Worm (Caenorhabditis elegans) whole organism, late embryonic: ENCODE data around the gene Y49F6B.20.

ENCODE experiments used
- ama-1 ChIP-seq: fragments of 150-350 bp; optimal IDR thresholded peaks from 2 replicates; lab custom pipeline; 2014
- ceh-45 ChIP-seq: fragments of 200-800 bp; sonication (Bioruptor generic); IDR thresholded peaks from 2 replicates; pipeline ENCODE4 v1.3.6; 2022; ENCODE audit warnings: missing genetic modification reagents, missing genetic modification characterization, missing compliant biosample characterization
- hlh-15 ChIP-seq: sonication (generic microtip); optimal IDR thresholded peaks from 2 replicates; lab custom pipeline; 2016; ENCODE audit warnings: missing genetic modification characterization, missing compliant biosample characterization
- npax-4 ChIP-seq: sonication (generic microtip); optimal IDR thresholded peaks from 2 replicates; lab custom pipeline; 2016; ENCODE audit warnings: missing genetic modification characterization, missing compliant biosample characterization

DNA sequence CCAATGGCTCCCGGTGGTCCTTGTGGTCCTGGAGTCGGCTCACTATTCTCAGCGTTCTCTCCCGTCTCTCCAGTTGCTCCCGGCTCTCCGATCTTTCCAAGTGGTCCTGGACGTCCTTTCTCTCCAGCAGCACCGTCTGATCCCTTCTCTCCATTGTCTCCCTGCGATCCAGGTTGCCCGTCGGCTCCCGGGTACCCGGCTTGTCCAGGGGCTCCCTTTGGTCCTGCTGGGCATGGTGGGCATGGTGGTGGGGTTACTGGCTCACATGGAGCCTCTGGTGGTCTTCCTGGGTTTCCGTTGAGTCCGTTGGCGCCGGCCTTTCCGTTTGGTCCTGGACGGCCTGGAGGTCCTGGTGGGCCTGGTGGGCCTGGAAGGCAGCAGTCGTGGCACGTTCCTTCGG, 29.9 kb upstream of the Y49F6B.20 start:
- no peak for TF ChIP-seq ceh-45 (GFP tag; lab: Robert Waterston, UW)
- no peak for TF ChIP-seq ama-1 (lab: Kevin White, UChicago)
- no peak for TF ChIP-seq hlh-15 (tag; lab: Kevin White, UChicago)
- TF ChIP-seq npax-4 (tag; lab: Kevin White, UChicago): no peak
